Worm (Caenorhabditis elegans) whole organism, late embryonic: ENCODE results near the gene F07C3.9.

ENCODE experiments used
- F13H6.1 ChIP-seq: sonication (generic microtip); optimal IDR thresholded peaks from 2 replicates; lab custom pipeline; 2016; ENCODE audit warnings: missing genetic modification characterization, missing compliant biosample characterization
- T23F11.4 ChIP-seq: fragments of 200-800 bp; sonication (Bioruptor generic); optimal IDR thresholded peaks from 2 replicates; lab custom pipeline; 2018; ENCODE audit warnings: mild to moderate bottlenecking, missing genetic modification characterization, missing compliant biosample characterization
- Y22D7AL.16 ChIP-seq: sonication (generic microtip); optimal IDR thresholded peaks from 2 replicates; lab custom pipeline; 2016; ENCODE audit warnings: missing genetic modification characterization, missing compliant biosample characterization
- ceh-14 ChIP-seq: sonication (generic microtip); optimal IDR thresholded peaks from 2 replicates; lab custom pipeline; 2016; ENCODE audit warnings: missing genotype, missing genetic modification characterization, missing compliant biosample characterization
- ceh-18 ChIP-seq: sonication (generic microtip); optimal IDR thresholded peaks from 2 replicates; lab custom pipeline; 2016; ENCODE audit warnings: missing genetic modification characterization, missing compliant biosample characterization
- ceh-19 ChIP-seq: fragments of 200-800 bp; sonication (Bioruptor generic); optimal IDR thresholded peaks from 2 replicates; lab custom pipeline; 2018; ENCODE audit warnings: mild to moderate bottlenecking, missing genetic modification characterization, missing compliant biosample characterization
- ceh-2 ChIP-seq: sonication (generic microtip); optimal IDR thresholded peaks from 2 replicates; lab custom pipeline; 2016; ENCODE audit warnings: missing genotype, missing genetic modification characterization, missing compliant biosample characterization
- ceh-22 ChIP-seq: sonication (generic microtip); optimal IDR thresholded peaks from 2 replicates; lab custom pipeline; 2017; ENCODE audit warnings: missing biosample characterization, missing genetic modification characterization
- ceh-30 ChIP-seq: fragments of 150-350 bp; optimal IDR thresholded peaks from 2 replicates; lab custom pipeline; 2014; ENCODE audit warnings: missing biosample characterization, missing genetic modification characterization
- ceh-6 ChIP-seq: fragments of 200-800 bp; sonication (Bioruptor generic); optimal IDR thresholded peaks from 2 replicates; lab custom pipeline; 2018; ENCODE audit warnings: mild to moderate bottlenecking, missing genetic modification characterization, missing compliant biosample characterization
- che-1 ChIP-seq: sonication (generic microtip); optimal IDR thresholded peaks from 2 replicates; lab custom pipeline; 2016; ENCODE audit warnings: mild to moderate bottlenecking, missing genetic modification characterization, missing compliant biosample characterization
- dmd-4 ChIP-seq: sonication (generic microtip); optimal IDR thresholded peaks from 2 replicates; lab custom pipeline; 2016; ENCODE audit warnings: borderline replicate concordance, missing genetic modification characterization, missing compliant biosample characterization
- dve-1 ChIP-seq: sonication (generic microtip); optimal IDR thresholded peaks from 2 replicates; lab custom pipeline; 2017; ENCODE audit warnings: antibody characterized with exemption, mild to moderate bottlenecking, missing genetic modification characterization, missing compliant biosample characterization
- eyg-1 ChIP-seq: sonication (generic microtip); optimal IDR thresholded peaks from 2 replicates; lab custom pipeline; 2016; ENCODE audit warnings: missing genotype, missing genetic modification characterization, missing compliant biosample characterization
- fkh-6 ChIP-seq: sonication (generic microtip); optimal IDR thresholded peaks from 2 replicates; lab custom pipeline; 2016; ENCODE audit warnings: missing genetic modification characterization, missing compliant biosample characterization
- gmeb-2 ChIP-seq: sonication (generic microtip); optimal IDR thresholded peaks from 2 replicates; lab custom pipeline; 2016; ENCODE audit warnings: missing genetic modification characterization, inconsistent platforms, missing compliant biosample characterization
- hlh-13 ChIP-seq: fragments of 200-800 bp; sonication (Bioruptor generic); optimal IDR thresholded peaks from 2 replicates; lab custom pipeline; 2018; ENCODE audit warnings: mild to moderate bottlenecking, missing genetic modification characterization, missing compliant biosample characterization
- hlh-15 ChIP-seq: sonication (generic microtip); optimal IDR thresholded peaks from 2 replicates; lab custom pipeline; 2016; ENCODE audit warnings: missing genetic modification characterization, missing compliant biosample characterization
- hlh-30 ChIP-seq: sonication (generic microtip); optimal IDR thresholded peaks from 2 replicates; lab custom pipeline; 2017; ENCODE audit warnings: antibody characterized with exemption, missing genetic modification characterization, missing compliant biosample characterization; ENCODE audit not compliant: insufficient read depth
- hlh-6 ChIP-seq: sonication (generic microtip); optimal IDR thresholded peaks from 2 replicates; lab custom pipeline; 2016; ENCODE audit warnings: missing genotype, missing genetic modification characterization, missing compliant biosample characterization
- lin-11 ChIP-seq: fragments of 200-800 bp; sonication (Bioruptor generic); optimal IDR thresholded peaks from 2 replicates; lab custom pipeline; 2018; ENCODE audit warnings: mild to moderate bottlenecking, missing genetic modification characterization, missing compliant biosample characterization
- nfya-1 ChIP-seq: sonication (generic microtip); optimal IDR thresholded peaks from 2 replicates; lab custom pipeline; 2017; ENCODE audit warnings: missing genetic modification characterization, mild to moderate bottlenecking, missing compliant biosample characterization, antibody characterized with exemption, moderate library complexity
- nhr-11 ChIP-seq: fragments of 150-350 bp; optimal IDR thresholded peaks from 2 replicates; lab custom pipeline; 2014; ENCODE audit warnings: missing biosample characterization, missing genetic modification characterization
- nhr-232 ChIP-seq: sonication (generic microtip); optimal IDR thresholded peaks from 2 replicates; lab custom pipeline; 2016; ENCODE audit warnings: missing genetic modification characterization, missing compliant biosample characterization
- npax-4 ChIP-seq: sonication (generic microtip); optimal IDR thresholded peaks from 2 replicates; lab custom pipeline; 2016; ENCODE audit warnings: missing genetic modification characterization, missing compliant biosample characterization
- odd-2 ChIP-seq: sonication (generic microtip); optimal IDR thresholded peaks from 2 replicates; lab custom pipeline; 2017; ENCODE audit warnings: antibody characterized with exemption, mild to moderate bottlenecking, missing genetic modification characterization, missing compliant biosample characterization
- pax-1 ChIP-seq: fragments of 150-350 bp; optimal IDR thresholded peaks from 2 replicates; lab custom pipeline; 2014; ENCODE audit warnings: missing biosample characterization, missing genetic modification characterization
- pha-4 ChIP-seq: fragments of 150-350 bp; optimal IDR thresholded peaks from 2 replicates; lab custom pipeline; 2018; ENCODE audit warnings: missing biosample characterization, missing genetic modification reagents, missing genetic modification characterization
- ref-2 ChIP-seq: sonication (generic microtip); optimal IDR thresholded peaks from 2 replicates; lab custom pipeline; 2016; ENCODE audit warnings: missing genetic modification characterization, missing compliant biosample characterization
- tbx-7 ChIP-seq: sonication (generic microtip); optimal IDR thresholded peaks from 2 replicates; lab custom pipeline; 2016; ENCODE audit warnings: missing genotype, missing genetic modification characterization, missing compliant biosample characterization
- ttx-3 ChIP-seq: sonication (generic microtip); optimal IDR thresholded peaks from 2 replicates; lab custom pipeline; 2016; ENCODE audit warnings: missing genetic modification reagents, missing genetic modification characterization, missing compliant biosample characterization
- unc-55 ChIP-seq: sonication (generic microtip); optimal IDR thresholded peaks from 2 replicates; lab custom pipeline; 2017; ENCODE audit warnings: missing biosample characterization, missing genetic modification reagents, missing genetic modification characterization
- unc-86 ChIP-seq: sonication (generic microtip); optimal IDR thresholded peaks from 2 replicates; lab custom pipeline; 2016; ENCODE audit warnings: missing genetic modification characterization, missing compliant biosample characterization
- ztf-16 ChIP-seq: sonication (generic microtip); optimal IDR thresholded peaks from 2 replicates; lab custom pipeline; 2017; ENCODE audit warnings: missing genetic modification characterization, missing compliant biosample characterization

The F07C3.9 gene

ce11 chrV:9218655-9219389 is 35.6 kb downstream of the F07C3.9 start (continued):
- TF ChIP-seq nfya-1 (tag; lab: Kevin White, UChicago) (peak; percentile 31), T23F11.4 (GFP tag; lab: Kevin White, UChicago) (no peak), ceh-6 (GFP tag; lab: Kevin White, UChicago) (no peak), ceh-19 (GFP tag; lab: Kevin White, UChicago) (no peak), npax-4 (no peak), unc-55 (GFP tag; lab: Kevin White, UChicago) (peak; percentile 88), ceh-14 (peak; percentile 23), pha-4 (tag; lab: Kevin White, UChicago) (no peak)
- TF ChIP-seq, all 69 proteins: peak for 9

DNA sequence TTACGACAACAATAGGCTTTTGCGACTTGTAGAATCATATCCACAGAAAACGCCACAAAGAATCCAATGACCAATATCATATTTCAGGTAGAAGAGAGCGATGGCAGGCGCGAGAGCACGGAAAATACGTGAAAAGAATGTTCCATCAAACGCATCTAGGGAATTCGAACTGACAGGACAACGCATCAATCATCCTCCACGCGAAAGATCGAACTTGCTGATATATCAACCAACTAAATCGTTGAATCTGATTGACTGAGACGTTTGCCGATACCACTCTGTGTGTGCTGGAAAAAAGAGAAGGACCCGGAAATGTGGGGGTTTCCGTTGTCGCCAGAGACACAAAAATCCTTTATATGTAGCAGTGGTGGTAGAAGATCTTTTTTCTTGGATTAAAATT is 36.2 kb downstream of the F07C3.9 start:
- no peak for TF ChIP-seq T23F11.4 (GFP tag; lab: Kevin White, UChicago)
- TF ChIP-seq unc-55 (GFP tag; lab: Kevin White, UChicago): peak; percentile 39

ce11 chrV:9217158-9217557 is 37.3 kb downstream of the F07C3.9 start, which contains the start of gene pacs-1:
Gene pacs-1, minus strand, starts transcription at chrV:9217258.
- TF ChIP-seq lin-11 (tag; lab: Kevin White, UChicago) (no peak), Y22D7AL.16 (tag; lab: Kevin White, UChicago) (no peak), ref-2 (no peak), fkh-6 (tag; lab: Kevin White, UChicago) (no peak), hlh-30 (tag; lab: Kevin White, UChicago) (no peak), nhr-11 (tag; lab: Kevin White, UChicago) (no peak), nfya-1 (tag; lab: Kevin White, UChicago) (no peak), gmeb-2 (tag; lab: Kevin White, UChicago) (no peak), nhr-232 (tag; lab: Kevin White, UChicago) (no peak), ceh-30 (tag; lab: Kevin White, UChicago) (no peak), tbx-7 (tag; lab: Kevin White, UChicago) (no peak), dve-1 (tag; lab: Kevin White, UChicago) (no peak)

DNA sequence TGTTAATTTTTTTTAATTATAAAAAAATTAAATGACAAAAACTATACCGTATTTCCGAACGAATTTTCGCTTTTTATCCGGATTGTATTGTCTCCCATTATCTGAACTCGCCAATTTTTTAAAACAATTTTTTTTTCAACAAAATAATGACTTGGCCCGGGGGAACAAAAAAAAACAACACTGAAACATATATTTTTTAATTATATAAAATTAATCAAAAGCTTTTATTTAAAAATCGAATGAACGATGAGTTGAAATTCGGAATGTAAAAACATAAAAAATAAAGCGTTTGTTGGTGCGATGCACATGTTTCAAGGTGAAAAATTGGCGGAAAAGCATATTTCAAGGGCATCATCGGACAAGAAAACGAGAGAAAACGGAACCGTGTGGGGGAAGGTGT is 40.9 kb downstream of the F07C3.9 start, which contains the start of gene mdt-27:
TSS of gene mdt-27 (minus strand) at position 101 of the 400 bp plus-strand sequence.
- TF ChIP-seq hlh-13 (GFP tag; lab: Kevin White, UChicago): no peak
- no peak for TF ChIP-seq ceh-18 (tag; lab: Kevin White, UChicago)
- no peak for TF ChIP-seq ttx-3 (tag; lab: Kevin White, UChicago)
- TF ChIP-seq hlh-30 (tag; lab: Kevin White, UChicago): no peak
- no peak for TF ChIP-seq unc-86 (tag; lab: Kevin White, UChicago)
- TF ChIP-seq pax-1 (tag; lab: Kevin White, UChicago): no peak
- no peak for TF ChIP-seq ztf-16
- no peak for TF ChIP-seq ceh-22
- TF ChIP-seq lin-11 (tag; lab: Kevin White, UChicago): no peak
- TF ChIP-seq odd-2 (tag; lab: Kevin White, UChicago): no peak
- TF ChIP-seq dmd-4 (tag; lab: Kevin White, UChicago): no peak
- no peak for TF ChIP-seq che-1 (tag; lab: Kevin White, UChicago)
- no peak for TF ChIP-seq hlh-6 (tag; lab: Kevin White, UChicago)
- no peak for TF ChIP-seq hlh-15 (tag; lab: Kevin White, UChicago)
- TF ChIP-seq eyg-1 (tag; lab: Kevin White, UChicago): no peak
- no peak for TF ChIP-seq F13H6.1 (tag; lab: Kevin White, UChicago)
- TF ChIP-seq ceh-2 (tag; lab: Kevin White, UChicago): no peak
